Worm (Caenorhabditis elegans): ENCODE data around the gene ptd-2.

DNA sequence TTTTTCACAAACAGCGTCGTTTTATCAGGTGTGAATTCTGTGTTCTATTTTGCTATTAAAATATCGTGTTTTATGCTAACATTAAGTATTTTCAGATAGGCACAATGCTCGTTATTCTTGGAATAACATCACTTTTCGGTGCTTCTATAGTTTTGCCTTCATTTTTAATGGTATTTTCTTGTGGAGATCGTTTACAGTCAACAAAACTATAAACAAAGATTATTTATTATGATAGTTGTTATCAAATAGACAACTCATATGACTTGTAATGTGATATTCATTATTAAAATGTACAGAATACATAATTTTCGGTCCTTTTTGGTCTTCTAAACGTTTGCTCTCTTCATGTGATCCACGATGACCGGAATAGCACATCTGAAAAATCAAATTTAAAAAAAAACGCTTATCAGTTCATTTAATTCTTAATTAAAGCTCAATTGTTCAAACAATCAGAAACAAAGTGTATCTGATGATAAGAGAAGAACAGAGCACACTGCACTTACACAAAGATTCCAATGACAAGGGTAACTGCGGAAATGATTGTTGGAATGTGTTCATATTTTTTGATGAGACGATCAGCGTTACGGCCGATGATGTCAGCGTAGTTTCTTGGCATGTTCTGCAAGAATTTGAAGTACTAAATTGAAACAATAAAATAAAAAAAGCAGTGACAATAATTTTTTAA lies 4.1 kb downstream of the ptd-2 start, which contains the start of gene F07C3.9:
- TF ChIP-seq ceh-22 (tag; optimal IDR thresholded peaks at IDR 0.05) (no peak), tbx-2 (tag; optimal IDR thresholded peaks at IDR 0.05) (no peak), pha-4 (tag; optimal IDR thresholded peaks at IDR 0.05) (no peak), eyg-1 (tag; optimal IDR thresholded peaks at IDR 0.05) (no peak), nfya-1 (tag; optimal IDR thresholded peaks at IDR 0.05) (no peak), ama-1 (optimal IDR thresholded peaks at IDR 0.05) (no peak), unc-42 (tag; optimal IDR thresholded peaks at IDR 0.05) (no peak), ceh-31 (tag; optimal IDR thresholded peaks at IDR 0.05) (no peak), lim-6 (tag; optimal IDR thresholded peaks at IDR 0.05) (no peak)
